Worm (Caenorhabditis elegans) whole organism, mixed stage, embryonic: Measurements from ENCODE around the gene fbxa-126.

ENCODE experiments used
- elt-3 ChIP-seq: fragments of 150-350 bp; optimal IDR thresholded peaks from 2 replicates; lab custom pipeline; 2014; ENCODE audit warnings: missing biosample characterization, missing genetic modification characterization
- mep-1 ChIP-seq: fragments of 150-350 bp; optimal IDR thresholded peaks from 2 replicates; lab custom pipeline; 2017; ENCODE audit warnings: missing biosample characterization, missing genetic modification reagents, missing genetic modification characterization, inconsistent platforms
- mls-2 ChIP-seq: sonication (generic microtip); optimal IDR thresholded peaks from 2 replicates; lab custom pipeline; 2016; ENCODE audit warnings: mild to moderate bottlenecking, missing genetic modification characterization, moderate library complexity, missing compliant biosample characterization
- pha-4 ChIP-seq: fragments of 150-350 bp; optimal IDR thresholded peaks from 2 replicates; lab custom pipeline; 2018; ENCODE audit warnings: missing biosample characterization, missing genetic modification reagents, missing genetic modification characterization
- snpc-4 ChIP-seq: fragments of 150-350 bp; optimal IDR thresholded peaks from 2 replicates; lab custom pipeline; 2014; ENCODE audit warnings: missing biosample characterization, missing genetic modification characterization
- unc-39 ChIP-seq: fragments of 150-350 bp; optimal IDR thresholded peaks from 2 replicates; lab custom pipeline; 2014; ENCODE audit warnings: missing biosample characterization, missing genetic modification characterization

DNA sequence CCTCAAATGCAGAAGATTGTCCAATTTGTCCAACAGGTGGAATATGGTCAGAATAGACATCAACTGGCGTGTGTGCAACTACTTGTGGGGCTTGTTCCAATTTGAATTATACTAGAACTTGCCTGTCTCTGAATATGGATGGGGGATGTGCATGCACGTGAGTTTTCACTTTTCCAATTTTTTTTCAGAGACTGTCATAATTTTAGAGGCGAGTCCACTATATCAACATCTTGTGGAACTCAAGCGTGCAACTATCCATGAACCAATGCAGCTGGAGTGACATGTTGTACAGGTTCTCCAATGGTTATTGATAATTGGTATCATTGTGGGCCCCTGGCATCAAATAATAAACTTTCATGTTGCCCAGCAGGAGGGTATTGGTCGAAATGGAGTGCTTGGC is 16.2 kb upstream of the fbxa-126 start, which contains the start of gene Y67A10A.2:
- TF ChIP-seq pha-4 (tag; lab: Kevin White, UChicago) (no peak), unc-39 (no peak), mls-2 (tag; lab: Kevin White, UChicago) (no peak), snpc-4 (no peak), mep-1 (no peak), elt-3 (tag; lab: Kevin White, UChicago) (no peak)
